Worm (Caenorhabditis elegans) whole organism, mixed stage, embryonic: ENCODE measurements around the gene gon-4.
A peak's percentile ranks its signal among the peaks of the same experiment; 100 is the strongest.

Source experiments
- M03D4.4 ChIP-seq: sonication (generic microtip); optimal IDR thresholded peaks from 2 replicates; lab custom pipeline; 2017; ENCODE audit warnings: mild to moderate bottlenecking, missing genetic modification characterization, missing compliant biosample characterization
- bed-3 ChIP-seq: fragments of 200-800 bp; sonication (Bioruptor generic); optimal IDR thresholded peaks from 3 replicates; lab custom pipeline; 2018; ENCODE audit warnings: mild to moderate bottlenecking, missing genetic modification characterization, moderate library complexity, missing compliant biosample characterization
- blmp-1 ChIP-seq: fragments of 150-350 bp; optimal IDR thresholded peaks from 2 replicates; lab custom pipeline; 2014; ENCODE audit warnings: missing biosample characterization, missing genetic modification characterization
- ceh-39 ChIP-seq: fragments of 150-350 bp; optimal IDR thresholded peaks from 2 replicates; lab custom pipeline; 2014; ENCODE audit warnings: missing biosample characterization, missing genetic modification characterization
- ceh-43 ChIP-seq: fragments of 200-800 bp; sonication (Bioruptor generic); optimal IDR thresholded peaks from 2 replicates; lab custom pipeline; 2018; ENCODE audit warnings: mild to moderate bottlenecking, missing genetic modification characterization, moderate library complexity, missing compliant biosample characterization
- ceh-83 ChIP-seq: fragments of 200-800 bp; sonication (Bioruptor generic); optimal IDR thresholded peaks from 2 replicates; lab custom pipeline; 2018; ENCODE audit warnings: mild to moderate bottlenecking, missing genetic modification characterization, missing compliant biosample characterization
- ces-1 ChIP-seq: fragments of 150-350 bp; optimal IDR thresholded peaks from 2 replicates; lab custom pipeline; 2014; ENCODE audit warnings: missing biosample characterization, missing genetic modification reagents, missing genetic modification characterization
- cnd-1 ChIP-seq: fragments of 200-800 bp; sonication (Bioruptor generic); optimal IDR thresholded peaks from 2 replicates; lab custom pipeline; 2018; ENCODE audit warnings: mild to moderate bottlenecking, missing genetic modification characterization, missing compliant biosample characterization
- drap-1 ChIP-seq: fragments of 200-800 bp; sonication (Bioruptor generic); optimal IDR thresholded peaks from 3 replicates; lab custom pipeline; 2018; ENCODE audit warnings: mild to moderate bottlenecking, missing genetic modification characterization, missing compliant biosample characterization
- elt-1 ChIP-seq: sonication (generic microtip); optimal IDR thresholded peaks from 2 replicates; lab custom pipeline; 2017; ENCODE audit warnings: missing genetic modification characterization, mild to moderate bottlenecking, missing compliant biosample characterization, antibody characterized with exemption, moderate library complexity, borderline replicate concordance; ENCODE audit not compliant: insufficient read depth
- elt-3 ChIP-seq: fragments of 150-350 bp; optimal IDR thresholded peaks from 2 replicates; lab custom pipeline; 2014; ENCODE audit warnings: missing biosample characterization, missing genetic modification characterization
- flh-1 ChIP-seq: fragments of 200-800 bp; sonication (Bioruptor generic); optimal IDR thresholded peaks from 2 replicates; lab custom pipeline; 2018; ENCODE audit warnings: mild to moderate bottlenecking, missing genetic modification characterization, moderate library complexity, missing compliant biosample characterization
- ham-2 ChIP-seq: fragments of 200-800 bp; sonication (Bioruptor generic); optimal IDR thresholded peaks from 2 replicates; lab custom pipeline; 2018; ENCODE audit warnings: mild to moderate bottlenecking, missing genetic modification characterization, missing compliant biosample characterization
- hlh-1 ChIP-seq: fragments of 150-350 bp; optimal IDR thresholded peaks from 2 replicates; lab custom pipeline; 2014; ENCODE audit warnings: missing biosample characterization, missing genetic modification reagents, missing genetic modification characterization
- lin-13 ChIP-seq: fragments of 150-350 bp; optimal IDR thresholded peaks from 2 replicates; lab custom pipeline; 2014; ENCODE audit warnings: missing biosample characterization, missing genetic modification characterization
- lin-32 ChIP-seq: fragments of 200-800 bp; sonication (Bioruptor generic); optimal IDR thresholded peaks from 2 replicates; lab custom pipeline; 2018; ENCODE audit warnings: mild to moderate bottlenecking, missing genetic modification characterization, missing compliant biosample characterization
- mab-5 ChIP-seq: fragments of 150-350 bp; optimal IDR thresholded peaks from 2 replicates; lab custom pipeline; 2014; ENCODE audit warnings: missing biosample characterization, missing genetic modification characterization
- mep-1 ChIP-seq: fragments of 150-350 bp; optimal IDR thresholded peaks from 2 replicates; lab custom pipeline; 2017; ENCODE audit warnings: missing biosample characterization, missing genetic modification reagents, missing genetic modification characterization, inconsistent platforms
- mls-2 ChIP-seq: sonication (generic microtip); optimal IDR thresholded peaks from 2 replicates; lab custom pipeline; 2016; ENCODE audit warnings: mild to moderate bottlenecking, missing genetic modification characterization, moderate library complexity, missing compliant biosample characterization
- nhr-12 ChIP-seq: fragments of 150-350 bp; optimal IDR thresholded peaks from 2 replicates; lab custom pipeline; 2014; ENCODE audit warnings: missing biosample characterization, missing genetic modification characterization
- nhr-2 ChIP-seq: fragments of 150-350 bp; optimal IDR thresholded peaks from 2 replicates; lab custom pipeline; 2014; ENCODE audit warnings: missing biosample characterization, missing genetic modification characterization
- nhr-237 ChIP-seq: fragments of 150-350 bp; optimal IDR thresholded peaks from 2 replicates; lab custom pipeline; 2014; ENCODE audit warnings: missing biosample characterization, missing genetic modification characterization
- nhr-28 ChIP-seq: fragments of 150-350 bp; optimal IDR thresholded peaks from 2 replicates; lab custom pipeline; 2014; ENCODE audit warnings: missing biosample characterization, missing genetic modification characterization
- nhr-76 ChIP-seq: sonication (generic microtip); optimal IDR thresholded peaks from 2 replicates; lab custom pipeline; 2017; ENCODE audit warnings: missing biosample characterization, missing genetic modification characterization
- pha-4 ChIP-seq: fragments of 150-350 bp; optimal IDR thresholded peaks from 2 replicates; lab custom pipeline; 2018; ENCODE audit warnings: missing biosample characterization, missing genetic modification reagents, missing genetic modification characterization
- sem-2 ChIP-seq: fragments of 200-800 bp; sonication (Bioruptor generic); optimal IDR thresholded peaks from 2 replicates; lab custom pipeline; 2018; ENCODE audit warnings: mild to moderate bottlenecking, missing genetic modification characterization, missing compliant biosample characterization
- snpc-4 ChIP-seq: fragments of 150-350 bp; optimal IDR thresholded peaks from 2 replicates; lab custom pipeline; 2014; ENCODE audit warnings: missing biosample characterization, missing genetic modification characterization
- sptf-1 ChIP-seq: sonication (generic microtip); optimal IDR thresholded peaks from 2 replicates; lab custom pipeline; 2017; ENCODE audit warnings: mild to moderate bottlenecking, missing genetic modification characterization, moderate library complexity, missing compliant biosample characterization
- tbx-8 ChIP-seq: fragments of 200-800 bp; sonication (Bioruptor generic); optimal IDR thresholded peaks from 2 replicates; lab custom pipeline; 2018; ENCODE audit warnings: mild to moderate bottlenecking, missing genetic modification characterization, moderate library complexity, missing compliant biosample characterization
- unc-120 ChIP-seq: sonication (generic microtip); optimal IDR thresholded peaks from 2 replicates; lab custom pipeline; 2017; ENCODE audit warnings: missing genetic modification characterization, missing compliant biosample characterization; ENCODE audit not compliant: poor library complexity, severe bottlenecking
- unc-39 ChIP-seq: fragments of 150-350 bp; optimal IDR thresholded peaks from 2 replicates; lab custom pipeline; 2014; ENCODE audit warnings: missing biosample characterization, missing genetic modification characterization
- unc-62 ChIP-seq: fragments of 150-350 bp; optimal IDR thresholded peaks from 2 replicates; lab custom pipeline; 2014; ENCODE audit warnings: missing biosample characterization, missing genetic modification reagents, missing genetic modification characterization
- zip-8 ChIP-seq: fragments of 150-350 bp; optimal IDR thresholded peaks from 2 replicates; lab custom pipeline; 2014; ENCODE audit warnings: missing biosample characterization, missing genetic modification characterization
- ztf-11 ChIP-seq: fragments of 150-350 bp; optimal IDR thresholded peaks from 2 replicates; lab custom pipeline; 2014; ENCODE audit warnings: missing biosample characterization, missing genetic modification characterization

The gon-4 gene

ce11 chrIV:10161706-10162105 is 35.9 kb upstream of the gon-4 start, which contains the start of gene pps-1:
pps-1 (plus strand) TSS chrIV:10162006.
- TF ChIP-seq blmp-1 (no peak), unc-62 (GFP tag; lab: Kevin White, UChicago) (no peak), elt-1 (no peak), drap-1 (GFP tag; lab: Kevin White, UChicago) (no peak), sptf-1 (tag; lab: Kevin White, UChicago) (no peak), zip-8 (tag; lab: Kevin White, UChicago) (no peak), mep-1 (tag; lab: Kevin White, UChicago) (no peak), lin-32 (GFP tag; lab: Kevin White, UChicago) (no peak), nhr-237 (tag; lab: Kevin White, UChicago) (no peak), M03D4.4 (tag; lab: Kevin White, UChicago) (no peak), unc-120 (tag; lab: Kevin White, UChicago) (no peak), flh-1 (GFP tag; lab: Kevin White, UChicago) (no peak), nhr-28 (tag; lab: Kevin White, UChicago) (no peak), ceh-83 (GFP tag; lab: Kevin White, UChicago) (no peak), ces-1 (GFP tag; lab: Kevin White, UChicago) (no peak)

- TF ChIP-seq tbx-8 (GFP tag; lab: Kevin White, UChicago) (no peak), unc-62 (GFP tag; lab: Kevin White, UChicago) (no peak), ceh-39 (no peak), snpc-4 (tag; lab: Kevin White, UChicago) (no peak), cnd-1 (tag; lab: Kevin White, UChicago) (no peak), ceh-83 (GFP tag; lab: Kevin White, UChicago) (no peak), blmp-1 (no peak), hlh-1 (no peak), drap-1 (GFP tag; lab: Kevin White, UChicago) (no peak), zip-8 (tag; lab: Kevin White, UChicago) (no peak), flh-1 (GFP tag; lab: Kevin White, UChicago) (no peak), ham-2 (GFP tag; lab: Kevin White, UChicago) (no peak), nhr-76 (tag; lab: Kevin White, UChicago) (no peak), unc-39 (tag; lab: Kevin White, UChicago) (no peak), ztf-11 (tag; lab: Kevin White, UChicago) (no peak), unc-120 (tag; lab: Kevin White, UChicago) (no peak), mep-1 (tag; lab: Kevin White, UChicago) (no peak), elt-3 (tag; lab: Kevin White, UChicago) (no peak), sem-2 (GFP tag; lab: Kevin White, UChicago) (no peak), ces-1 (GFP tag; lab: Kevin White, UChicago) (no peak)
Measured at ce11 chrIV:10164086-10164485, 33.5 kb upstream of the gon-4 start.

- TF ChIP-seq ces-1 (GFP tag; lab: Kevin White, UChicago): peak; percentile 99
- TF ChIP-seq snpc-4 (tag; lab: Kevin White, UChicago): no peak
Measured at ce11 chrIV:10170808-10171207, 26.8 kb upstream of the gon-4 start.

ce11 chrIV:10174328-10174727 is 23.3 kb upstream of the gon-4 start, which contains the start of gene pxf-1:
pxf-1 (minus strand) TSS chrIV:10174341.
- peak; percentile 59 for TF ChIP-seq ces-1 (GFP tag; lab: Kevin White, UChicago)
- TF ChIP-seq mab-5: no peak

ce11 chrIV:10174932-10175732 is 22.5 kb upstream of the gon-4 start:
- TF ChIP-seq tbx-8 (GFP tag; lab: Kevin White, UChicago): no peak
- peak; percentile 20 for TF ChIP-seq cnd-1 (tag; lab: Kevin White, UChicago)
- TF ChIP-seq nhr-237 (tag; lab: Kevin White, UChicago): no peak
- TF ChIP-seq ceh-43 (GFP tag; lab: Kevin White, UChicago): no peak
- no peak for TF ChIP-seq elt-3 (tag; lab: Kevin White, UChicago)
- no peak for TF ChIP-seq elt-1
- no peak for TF ChIP-seq bed-3
- TF ChIP-seq ztf-11 (tag; lab: Kevin White, UChicago): no peak
- TF ChIP-seq nhr-76 (tag; lab: Kevin White, UChicago): no peak
- TF ChIP-seq ceh-39: no peak
- TF ChIP-seq lin-13: no peak
- no peak for TF ChIP-seq ces-1 (GFP tag; lab: Kevin White, UChicago)
- TF ChIP-seq nhr-28 (tag; lab: Kevin White, UChicago): no peak
- peak; percentile 51 for TF ChIP-seq mls-2 (tag; lab: Kevin White, UChicago)
- TF ChIP-seq sem-2 (GFP tag; lab: Kevin White, UChicago): no peak
- no peak for TF ChIP-seq nhr-2 (tag; lab: Kevin White, UChicago)
- no peak for TF ChIP-seq hlh-1
- peak; percentile 9 for TF ChIP-seq unc-120 (tag; lab: Kevin White, UChicago)
- TF ChIP-seq flh-1 (GFP tag; lab: Kevin White, UChicago): no peak
- TF ChIP-seq blmp-1: no peak
- peak; percentile 63 for TF ChIP-seq drap-1 (GFP tag; lab: Kevin White, UChicago)
- no peak for TF ChIP-seq ceh-83 (GFP tag; lab: Kevin White, UChicago)
- TF ChIP-seq sptf-1 (tag; lab: Kevin White, UChicago): peak; percentile 14
- TF ChIP-seq nhr-12 (tag; lab: Kevin White, UChicago): no peak
- TF ChIP-seq mab-5: no peak
- no peak for TF ChIP-seq lin-32 (GFP tag; lab: Kevin White, UChicago)
- no peak for TF ChIP-seq zip-8 (tag; lab: Kevin White, UChicago)
- no peak for TF ChIP-seq mep-1 (tag; lab: Kevin White, UChicago)
- no peak for TF ChIP-seq unc-39 (tag; lab: Kevin White, UChicago)
- peak; percentile 60 for TF ChIP-seq M03D4.4 (tag; lab: Kevin White, UChicago)
- peak; percentile 13 for TF ChIP-seq pha-4 (tag; lab: Kevin White, UChicago)
- peak; percentile 22 for TF ChIP-seq ham-2 (GFP tag; lab: Kevin White, UChicago)
